Worm (Caenorhabditis elegans): ENCODE data around the gene lect-2.

DNA sequence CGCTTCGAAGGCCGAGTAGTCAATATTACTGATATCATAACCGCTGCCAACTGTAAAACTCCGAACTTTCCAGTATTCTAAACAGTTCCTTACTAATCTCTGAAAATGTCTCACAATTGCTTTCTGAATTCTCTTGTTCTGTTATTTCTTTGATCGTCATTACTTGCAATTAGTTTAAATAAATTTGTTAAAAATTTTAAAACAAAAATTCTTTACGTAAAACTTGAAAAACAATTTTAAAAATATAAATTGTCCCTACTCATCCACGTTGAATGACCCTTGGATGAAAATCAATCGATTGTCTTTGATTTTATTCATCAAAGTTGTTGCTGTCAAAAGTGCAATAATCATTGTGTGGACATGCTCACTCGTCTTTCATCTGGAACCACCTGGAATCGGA lies 3.7 kb downstream of the lect-2 start, which contains the start of gene acdh-8:
- TF ChIP-seq dpl-1 (GFP tag; optimal IDR thresholded peaks at IDR 0.05) = no peak
- TF ChIP-seq unc-62 (GFP tag; optimal IDR thresholded peaks at IDR 0.05) = no peak
- TF ChIP-seq lsl-1 (GFP tag; optimal IDR thresholded peaks at IDR 0.05) = no peak
- TF ChIP-seq snpc-4 (GFP tag; optimal IDR thresholded peaks at IDR 0.05) = no peak
- no peak for TF ChIP-seq snpc-4 (tag; optimal IDR thresholded peaks at IDR 0.05)
